Fruit fly (Drosophila melanogaster): ENCODE data around the gene CG42359.

Gene CG42359

dm6 chr3R:19180263-19180893 lies 18.3 kb upstream of the CG42359 start, which contains the start of the genes CG5555 and myd (continued):
- peak; percentile 53; the same call in 1 of the 2 replicates for TF ChIP-seq stc (GFP tag; IDR thresholded peaks at IDR 0.05)
- no peak for TF ChIP-seq CG15011 (GFP tag; optimal IDR thresholded peaks at IDR 0.05)
- TF ChIP-seq E2f1 (GFP tag; IDR thresholded peaks at IDR 0.05), result 0 out of 2 replicates have a peak, but pooled peaks have one; percentile 11
- peak; percentile 72 for TF ChIP-seq CG12659 (GFP tag; optimal IDR thresholded peaks at IDR 0.05)
- peak; percentile 16 for TF ChIP-seq Nf-YB (GFP tag; optimal IDR thresholded peaks at IDR 0.05)
- no peak for TF ChIP-seq CG10979 (tag; optimal IDR thresholded peaks at IDR 0.05)
- TF ChIP-seq lmd (GFP tag; IDR thresholded peaks at IDR 0.05), result peak; percentile 37; the same call in 1 of the 2 replicates
- TF ChIP-seq CG6689 (GFP tag; IDR thresholded peaks at IDR 0.05), result no peak
- no peak for TF ChIP-seq HmgD (GFP tag; optimal IDR thresholded peaks at IDR 0.05)
- peak; percentile 17 for TF ChIP-seq mam (GFP tag; optimal IDR thresholded peaks at IDR 0.05)
- TF ChIP-seq tgo (GFP tag; IDR thresholded peaks at IDR 0.05), result peak; percentile 35; the same call in 2 of the 3 replicates
- TF ChIP-seq CG10274 (GFP tag; optimal IDR thresholded peaks at IDR 0.05), result no peak
- no peak for TF ChIP-seq ash1 (GFP tag; optimal IDR thresholded peaks at IDR 0.05)
- TF ChIP-seq Chrac-16 (GFP tag; optimal IDR thresholded peaks at IDR 0.05), result no peak
- peak; percentile 92 for TF ChIP-seq stwl (tag; optimal IDR thresholded peaks at IDR 0.05)
- TF ChIP-seq CG1529 (GFP tag; optimal IDR thresholded peaks at IDR 0.05), result peak; percentile 14
- TF ChIP-seq nau (GFP tag; optimal IDR thresholded peaks at IDR 0.05), result no peak
- TF ChIP-seq Dbx (GFP tag; IDR thresholded peaks at IDR 0.05), result no peak
- TF ChIP-seq bbx (GFP tag; IDR thresholded peaks at IDR 0.05; ENCODE audit: partially characterized antibody), result peak; percentile 81
- no peak for TF ChIP-seq CHES-1-like (GFP tag; optimal IDR thresholded peaks at IDR 0.05)
- TF ChIP-seq CG18011 (GFP tag; optimal IDR thresholded peaks at IDR 0.05), result peak; percentile 24
- no peak for TF ChIP-seq Ssrp (tag; optimal IDR thresholded peaks at IDR 0.05)
- TF ChIP-seq Pdp1 (GFP tag; optimal IDR thresholded peaks at IDR 0.05), result peak; percentile 11 to 66
- TF ChIP-seq klu (GFP tag; IDR thresholded peaks at IDR 0.05), result peak; percentile 34; the same call in 1 of the 2 replicates
- TF ChIP-seq CG8765 (GFP tag; IDR thresholded peaks at IDR 0.05), result no peak
- no peak for TF ChIP-seq h (optimal IDR thresholded peaks at IDR 0.05)
- TF ChIP-seq vfl (GFP tag; optimal IDR thresholded peaks at IDR 0.05), result peak; percentile 28
- TF ChIP-seq CG10267 (tag; optimal IDR thresholded peaks at IDR 0.05), result peak; percentile 95
- TF ChIP-seq trh (GFP tag; optimal IDR thresholded peaks at IDR 0.05), result no peak
- no peak for TF ChIP-seq wor (GFP tag; IDR thresholded peaks at IDR 0.05)
- no peak for TF ChIP-seq CG15073 (GFP tag; optimal IDR thresholded peaks at IDR 0.05)
- peak; percentile 71 for TF ChIP-seq Ets97D (GFP tag; optimal IDR thresholded peaks at IDR 0.05)
- TF ChIP-seq CG18262 (tag; optimal IDR thresholded peaks at IDR 0.05), result peak; percentile 11
- no peak for TF ChIP-seq kay (GFP tag; optimal IDR thresholded peaks at IDR 0.05)
- TF ChIP-seq CG6813 (GFP tag; optimal IDR thresholded peaks at IDR 0.05), result no peak
- peak; percentile 98 for TF ChIP-seq Deaf1 (tag; optimal IDR thresholded peaks at IDR 0.05)
- peak; percentile 86 for TF ChIP-seq E2f2 (GFP tag; IDR thresholded peaks at IDR 0.05)
- no peak for TF ChIP-seq salm (tag; optimal IDR thresholded peaks at IDR 0.05)
- TF ChIP-seq sug (tag; optimal IDR thresholded peaks at IDR 0.05), result no peak
- no peak for TF ChIP-seq Sry-β (GFP tag; optimal IDR thresholded peaks at IDR 0.05)
- TF ChIP-seq oc (tag; optimal IDR thresholded peaks at IDR 0.05), result no peak
- TF ChIP-seq dmrt11E (tag; optimal IDR thresholded peaks at IDR 0.05), result no peak
- TF ChIP-seq CG7357 (GFP tag; IDR thresholded peaks at IDR 0.05), result peak; percentile 33; the same call in 1 of the 3 replicates
- peak; percentile 36 for TF ChIP-seq trem (tag; optimal IDR thresholded peaks at IDR 0.05)
- no peak for TF ChIP-seq CG8924 (tag; optimal IDR thresholded peaks at IDR 0.05)
- TF ChIP-seq lbe (GFP tag; optimal IDR thresholded peaks at IDR 0.05), result peak; percentile 65
- TF ChIP-seq pros (GFP tag; optimal IDR thresholded peaks at IDR 0.05), result no peak
- no peak for TF ChIP-seq CG10431 (GFP tag; optimal IDR thresholded peaks at IDR 0.05)
- TF ChIP-seq CG10209 (GFP tag; optimal IDR thresholded peaks at IDR 0.05), result peak; percentile 8
- no peak for TF ChIP-seq org-1 (GFP tag; optimal IDR thresholded peaks at IDR 0.05)
